Fruit fly (Drosophila melanogaster) whole organism, embryonic: ENCODE measurements around the gene ct.

Experiments
- Abd-B ChIP-seq: fragments of 200-800 bp; sonication (Bioruptor generic); optimal IDR thresholded peaks from 2 replicates; lab custom pipeline; 2018; ENCODE audit warnings: missing biosample characterization, mild to moderate bottlenecking, missing genetic modification characterization, moderate library complexity
- Asciz ChIP-seq: fragments of 200-800 bp; sonication (Bioruptor generic); optimal IDR thresholded peaks from 2 replicates; lab custom pipeline; 2017; ENCODE audit warnings: missing biosample characterization, mild to moderate bottlenecking, missing genetic modification characterization, missing genetic modification reagents
- Atf6 ChIP-seq: fragments of 200-800 bp; sonication (Bioruptor generic); IDR thresholded peaks from 2 replicates; pipeline ENCODE4 v1.3.6; 2022; ENCODE audit warnings: missing biosample characterization, missing genetic modification characterization
- CG11093 ChIP-seq: fragments of 200-800 bp; sonication (Bioruptor generic); IDR thresholded peaks from 3 replicates; pipeline ENCODE4 v1.3.6; 2022; ENCODE audit warnings: missing biosample characterization, missing genetic modification characterization
- CG11398 ChIP-seq: fragments of 200-800 bp; sonication (Bioruptor generic); optimal IDR thresholded peaks from 2 replicates; lab custom pipeline; 2016; ENCODE audit warnings: missing biosample characterization, missing genetic modification characterization
- CG11504 ChIP-seq: fragments of 200-800 bp; sonication (Bioruptor generic); optimal IDR thresholded peaks from 3 replicates; lab custom pipeline; 2019; ENCODE audit warnings: missing biosample characterization, mild to moderate bottlenecking, missing genetic modification characterization, moderate library complexity
- CG12769 ChIP-seq: fragments of 200-800 bp; sonication (Bioruptor generic); optimal IDR thresholded peaks from 2 replicates; lab custom pipeline; 2019; ENCODE audit warnings: missing biosample characterization, mild to moderate bottlenecking, missing genetic modification characterization, moderate library complexity
- CG13123 ChIP-seq: fragments of 200-800 bp; sonication (Bioruptor generic); optimal IDR thresholded peaks from 2 replicates; lab custom pipeline; 2016; ENCODE audit warnings: missing biosample characterization, missing genetic modification characterization
- CG18599 ChIP-seq: fragments of 200-800 bp; sonication (Bioruptor generic); optimal IDR thresholded peaks from 3 replicates; lab custom pipeline; 2017; ENCODE audit warnings: missing biosample characterization, missing genetic modification characterization, mild to moderate bottlenecking, moderate library complexity, missing genetic modification reagents
- CG2120 ChIP-seq: fragments of 200-800 bp; sonication (Bioruptor generic); optimal IDR thresholded peaks from 3 replicates; lab custom pipeline; 2016; ENCODE audit warnings: missing biosample characterization, missing genetic modification characterization
- CG2129 ChIP-seq: fragments of 200-800 bp; sonication (Bioruptor generic); IDR thresholded peaks from 2 replicates; pipeline ENCODE4 v1.3.6; 2022; ENCODE audit warnings: missing biosample characterization, missing genetic modification characterization; ENCODE audit not compliant: partially characterized antibody
- CG2678 ChIP-seq: fragments of 200-800 bp; sonication (Bioruptor generic); optimal IDR thresholded peaks from 3 replicates; lab custom pipeline; 2019; ENCODE audit warnings: missing biosample characterization, mild to moderate bottlenecking, missing genetic modification characterization, moderate library complexity
- CG2875 ChIP-seq: fragments of 200-800 bp; sonication (Bioruptor generic); optimal IDR thresholded peaks from 2 replicates; lab custom pipeline; 2017; ENCODE audit warnings: missing biosample characterization, mild to moderate bottlenecking, missing genetic modification characterization, missing genetic modification reagents
- CG5180 ChIP-seq: fragments of 200-800 bp; sonication (Bioruptor generic); optimal IDR thresholded peaks from 3 replicates; lab custom pipeline; 2017; ENCODE audit warnings: missing biosample characterization, missing genetic modification characterization, mild to moderate bottlenecking, moderate library complexity, missing genetic modification reagents
- CG6683 ChIP-seq: fragments of 200-800 bp; sonication (Bioruptor generic); optimal IDR thresholded peaks from 2 replicates; lab custom pipeline; 2017; ENCODE audit warnings: missing biosample characterization, mild to moderate bottlenecking, missing genetic modification characterization, missing genetic modification reagents
- CG6689 ChIP-seq: fragments of 200-800 bp; sonication (Bioruptor generic); IDR thresholded peaks from 2 replicates; pipeline ENCODE4 v1.3.6; 2022; ENCODE audit warnings: missing biosample characterization, missing genetic modification characterization
- CG7786 ChIP-seq: fragments of 200-800 bp; sonication (Bioruptor generic); optimal IDR thresholded peaks from 2 replicates; lab custom pipeline; 2016; ENCODE audit warnings: missing biosample characterization, missing genetic modification characterization
- CG9609 ChIP-seq: fragments of 200-800 bp; sonication (Bioruptor generic); optimal IDR thresholded peaks from 3 replicates; lab custom pipeline; 2016; ENCODE audit warnings: missing biosample characterization, missing genetic modification characterization
- D19A ChIP-seq: fragments of 200-800 bp; optimal IDR thresholded peaks from 3 replicates; lab custom pipeline; 2019; ENCODE audit warnings: missing biosample characterization, mild to moderate bottlenecking, missing genetic modification characterization, moderate library complexity
- D19B ChIP-seq: fragments of 200-800 bp; sonication (Bioruptor generic); optimal IDR thresholded peaks from 2 replicates; lab custom pipeline; 2017; ENCODE audit warnings: missing biosample characterization, mild to moderate bottlenecking, missing genetic modification characterization
- Hr51 ChIP-seq, 2 experiments: fragments of 200-800 bp; sonication (Bioruptor generic); optimal IDR thresholded peaks; 2 replicates in 1 of 2; 3 replicates in 1 of 2; lab custom pipeline; 2016 to 2018; ENCODE audit warnings: missing biosample characterization in 2 of 2, missing genetic modification characterization in 2 of 2, mild to moderate bottlenecking in 1 of 2, moderate library complexity in 1 of 2
- Lpt ChIP-seq: fragments of >200 bp; optimal IDR thresholded peaks from 2 replicates; lab custom pipeline; 2018; ENCODE audit warnings: missing biosample characterization, missing genetic modification characterization
- Nf-YB ChIP-seq: fragments of 200-800 bp; sonication (Bioruptor generic); optimal IDR thresholded peaks from 3 replicates; lab custom pipeline; 2019; ENCODE audit warnings: missing biosample characterization, mild to moderate bottlenecking, missing genetic modification characterization, moderate library complexity
- Ptx1 ChIP-seq: fragments of 200-800 bp; sonication (Bioruptor generic); IDR thresholded peaks from 2 replicates; pipeline ENCODE4 v1.3.6; 2022; ENCODE audit warnings: missing biosample characterization, missing genetic modification characterization
- Sry-β ChIP-seq: fragments of 200-800 bp; sonication (Bioruptor generic); optimal IDR thresholded peaks from 2 replicates; lab custom pipeline; 2018; ENCODE audit warnings: missing biosample characterization, mild to moderate bottlenecking, missing genetic modification characterization, moderate library complexity
- aop ChIP-seq: fragments of 200-800 bp; sonication (Bioruptor generic); IDR thresholded peaks from 2 replicates; pipeline ENCODE4 v1.3.6; 2022; ENCODE audit warnings: missing biosample characterization, missing genetic modification characterization
- az2 ChIP-seq: fragments of 200-800 bp; sonication (Bioruptor generic); optimal IDR thresholded peaks from 3 replicates; lab custom pipeline; 2016; ENCODE audit warnings: missing biosample characterization, missing genetic modification characterization
- chif ChIP-seq, 2 experiments: fragments of 200-800 bp; sonication (Bioruptor generic); optimal IDR thresholded peaks; 3 replicates each; lab custom pipeline; 2016; ENCODE audit warnings: missing biosample characterization in 2 of 2, missing genetic modification characterization in 2 of 2
- fd102C ChIP-seq: fragments of 200-800 bp; sonication (Bioruptor generic); optimal IDR thresholded peaks from 2 replicates; lab custom pipeline; 2018; ENCODE audit warnings: missing biosample characterization, mild to moderate bottlenecking, missing genetic modification characterization, moderate library complexity
- fd3F ChIP-seq: fragments of 200-800 bp; sonication (Bioruptor generic); optimal IDR thresholded peaks from 2 replicates; lab custom pipeline; 2018; ENCODE audit warnings: missing biosample characterization, mild to moderate bottlenecking, missing genetic modification characterization, moderate library complexity
- gce ChIP-seq: fragments of 200-800 bp; sonication (Bioruptor generic); IDR thresholded peaks from 3 replicates; pipeline ENCODE4 v1.3.6; 2022; ENCODE audit warnings: missing biosample characterization, missing genetic modification characterization
- gem ChIP-seq: fragments of 200-800 bp; sonication (Bioruptor generic); optimal IDR thresholded peaks from 2 replicates; lab custom pipeline; 2019; ENCODE audit warnings: missing biosample characterization, mild to moderate bottlenecking, missing genetic modification characterization, moderate library complexity
- grau ChIP-seq: fragments of 200-800 bp; optimal IDR thresholded peaks from 3 replicates; lab custom pipeline; 2019; ENCODE audit warnings: missing biosample characterization, mild to moderate bottlenecking, missing genetic modification characterization, moderate library complexity
- insv ChIP-seq, 2 experiments: fragments of 200-800 bp; sonication (Bioruptor generic); optimal IDR thresholded peaks; 3 replicates each; lab custom pipeline; 2016 to 2018; ENCODE audit warnings: missing biosample characterization in 2 of 2, missing genetic modification characterization in 2 of 2
- lab ChIP-seq: fragments of 200-800 bp; sonication (Bioruptor generic); optimal IDR thresholded peaks from 3 replicates; lab custom pipeline; 2017; ENCODE audit warnings: missing biosample characterization, missing genetic modification characterization, mild to moderate bottlenecking, moderate library complexity, missing genetic modification reagents
- maf-S ChIP-seq: fragments of 200-800 bp; sonication (Bioruptor generic); optimal IDR thresholded peaks from 2 replicates; lab custom pipeline; 2016; ENCODE audit warnings: missing biosample characterization, missing genetic modification characterization
- ranshi ChIP-seq: fragments of 200-800 bp; sonication (Bioruptor generic); IDR thresholded peaks from 2 replicates; pipeline ENCODE4 v1.3.6; 2022; ENCODE audit warnings: missing biosample characterization, missing genetic modification characterization
- row ChIP-seq: fragments of 200-800 bp; sonication (Bioruptor generic); IDR thresholded peaks from 3 replicates; pipeline ENCODE4 v1.3.6; 2022; ENCODE audit warnings: missing biosample characterization, missing genetic modification characterization
- scrt ChIP-seq: fragments of 200-800 bp; sonication (Bioruptor generic); optimal IDR thresholded peaks from 2 replicates; lab custom pipeline; 2018; ENCODE audit warnings: missing biosample characterization, mild to moderate bottlenecking, missing genetic modification characterization, moderate library complexity
- sens ChIP-seq: fragments of 200-800 bp; sonication (Bioruptor generic); peaks from one replicate; lab custom pipeline; 2016; ENCODE audit warnings: missing biosample characterization, missing genetic modification characterization
- slou ChIP-seq: fragments of 200-800 bp; sonication (Bioruptor generic); optimal IDR thresholded peaks from 3 replicates; lab custom pipeline; 2016; ENCODE audit warnings: missing biosample characterization, missing genetic modification characterization
- sna ChIP-seq: fragments of 200-800 bp; sonication (Bioruptor generic); IDR thresholded peaks from 2 replicates; pipeline ENCODE4 v1.3.6; 2022; ENCODE audit warnings: missing biosample characterization, missing genetic modification characterization; ENCODE audit not compliant: partially characterized antibody
- stc ChIP-seq: fragments of 200-800 bp; sonication (Bioruptor generic); IDR thresholded peaks from 2 replicates; pipeline ENCODE4 v1.3.6; 2022; ENCODE audit warnings: missing biosample characterization, missing genetic modification characterization
- sug ChIP-seq: fragments of 200-800 bp; optimal IDR thresholded peaks from 2 replicates; lab custom pipeline; 2019; ENCODE audit warnings: missing biosample characterization, mild to moderate bottlenecking, missing genetic modification characterization, moderate library complexity
- tin ChIP-seq: fragments of 200-800 bp; sonication (Bioruptor generic); optimal IDR thresholded peaks from 3 replicates; lab custom pipeline; 2016; ENCODE audit warnings: missing biosample characterization, missing genetic modification characterization
- tup ChIP-seq: fragments of 200-800 bp; sonication (Bioruptor generic); optimal IDR thresholded peaks from 2 replicates; lab custom pipeline; 2016; ENCODE audit warnings: missing biosample characterization, mild to moderate bottlenecking, missing genetic modification characterization, moderate library complexity

The ct gene

DNA sequence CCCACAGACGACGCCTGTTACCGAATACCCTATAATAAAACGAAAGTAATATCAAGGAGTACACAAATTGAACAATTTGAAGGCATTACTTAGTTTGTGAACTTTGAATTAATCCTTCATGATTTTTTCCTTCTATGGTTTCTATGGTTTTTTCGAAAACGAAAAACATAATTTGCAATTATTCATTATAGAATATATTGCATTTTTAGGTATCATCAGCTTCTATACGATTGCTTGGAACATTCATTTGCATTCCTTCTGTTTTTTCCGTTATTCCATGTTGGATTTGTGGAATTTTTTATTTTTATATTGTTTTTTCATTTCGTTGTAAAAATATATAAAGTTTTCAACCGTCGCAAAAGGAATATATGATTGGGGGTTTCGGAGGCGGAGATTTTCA, 107.2 kb downstream of the ct start:
- TF ChIP-seq fd102C (GFP tag; lab: Kevin White, UChicago) (no peak), CG11504 (tag; lab: Kevin White, UChicago) (peak; percentile 11), Nf-YB (no peak), chif (GFP tag; optimal IDR thresholded peaks at IDR 0.05; lab: Kevin White, UChicago) (no peak), CG2120 (GFP tag; lab: Kevin White, UChicago) (peak; percentile 14), slou (no peak), grau (tag; lab: Kevin White, UChicago) (peak; percentile 8), lab (peak; percentile 7), CG2678 (tag; lab: Kevin White, UChicago) (peak; percentile 26), stc (GFP tag; lab: Robert Waterston, UW) (no peak), sens (peak; percentile 54), CG2129 (GFP tag; lab: Robert Waterston, UW) (no peak), D19A (tag; lab: Kevin White, UChicago) (peak; percentile 24), sug (tag; lab: Kevin White, UChicago) (no peak), Hr51 (GFP tag; optimal IDR thresholded peaks at IDR 0.05; lab: Kevin White, UChicago) (peak in 1 of 2 experiments; percentile 2), CG7786 (GFP tag; lab: Kevin White, UChicago) (no peak), aop (GFP tag; lab: Robert Waterston, UW) (no peak), az2 (no peak), Lpt (GFP tag; lab: Kevin White, UChicago) (no peak), gem (tag; lab: Kevin White, UChicago) (peak; percentile 40), ranshi (GFP tag; lab: Robert Waterston, UW) (no peak), D19B (GFP tag; lab: Kevin White, UChicago) (peak; percentile 56), CG2875 (GFP tag; lab: Kevin White, UChicago) (no peak), sna (GFP tag; lab: Robert Waterston, UW) (no peak), CG18599 (GFP tag; lab: Kevin White, UChicago) (peak; percentile 14), CG11093 (GFP tag; lab: Robert Waterston, UW) (no peak), Sry-β (no peak), row (GFP tag; lab: Robert Waterston, UW) (peak; percentile 45; the same call in 2 of the 3 replicates), CG13123 (GFP tag; lab: Kevin White, UChicago) (no peak)

dm6 chrX:7717832-7718231, 109.6 kb downstream of the ct start, which contains the start of gene CG15478:
TSS of gene CG15478 (minus strand) at chrX:7717932.
- TF ChIP-seq CG6683 (no peak), insv (GFP tag; optimal IDR thresholded peaks at IDR 0.05; lab: Kevin White, UChicago) (no peak), CG11504 (tag; lab: Kevin White, UChicago) (no peak), fd3F (GFP tag; lab: Kevin White, UChicago) (no peak), CG5180 (no peak), Atf6 (GFP tag; lab: Robert Waterston, UW) (no peak), Asciz (GFP tag; lab: Kevin White, UChicago) (no peak), Abd-B (GFP tag; lab: Kevin White, UChicago) (no peak), gce (GFP tag; lab: Robert Waterston, UW) (no peak), CG6689 (GFP tag; lab: Robert Waterston, UW) (no peak), CG9609 (no peak), CG12769 (tag; lab: Kevin White, UChicago) (no peak), tin (no peak), maf-S (GFP tag; lab: Kevin White, UChicago) (no peak), Ptx1 (GFP tag; lab: Robert Waterston, UW) (no peak), chif (GFP tag; optimal IDR thresholded peaks at IDR 0.05; lab: Kevin White, UChicago) (no peak), CG11398 (no peak), tup (no peak), D19B (GFP tag; lab: Kevin White, UChicago) (no peak), scrt (GFP tag; lab: Kevin White, UChicago) (no peak)
